Fruit fly (Drosophila melanogaster): Measurements from ENCODE around the gene CG31674.

CG31674 gene

dm6 chr2L:20797515-20797847, 33.6 kb upstream of the CG31674 start, which contains the start of gene CG9328 (continued):
- TF ChIP-seq CG17186 (GFP tag; optimal IDR thresholded peaks at IDR 0.05): no peak
- peak; percentile 60 for TF ChIP-seq CG12071 (GFP tag; optimal IDR thresholded peaks at IDR 0.05)
- peak; percentile 77 for TF ChIP-seq gro (GFP tag; optimal IDR thresholded peaks at IDR 0.05)
- TF ChIP-seq CG18764 (GFP tag; optimal IDR thresholded peaks at IDR 0.05): no peak
- peak; percentile 40; the same call in 1 of the 3 replicates for TF ChIP-seq knrl (GFP tag; IDR thresholded peaks at IDR 0.05; ENCODE audit: partially characterized antibody)
- no peak for TF ChIP-seq prd (optimal IDR thresholded peaks at IDR 0.05)
- peak; percentile 48; the same call in 1 of the 3 replicates for TF ChIP-seq prd (GFP tag; IDR thresholded peaks at IDR 0.05)
- TF ChIP-seq HmgZ (tag; optimal IDR thresholded peaks at IDR 0.05): peak; percentile 38
- peak; percentile 37 for TF ChIP-seq exex (tag; optimal IDR thresholded peaks at IDR 0.05)
- no peak for TF ChIP-seq CG6254 (GFP tag; optimal IDR thresholded peaks at IDR 0.05)
- TF ChIP-seq Fer3 (tag; optimal IDR thresholded peaks at IDR 0.05): peak; percentile 32
- TF ChIP-seq Vsx1 (GFP tag; optimal IDR thresholded peaks at IDR 0.05): no peak
- TF ChIP-seq danr (GFP tag; IDR thresholded peaks at IDR 0.05): no peak
- no peak for TF ChIP-seq CG1647 (GFP tag; optimal IDR thresholded peaks at IDR 0.05)
- no peak for TF ChIP-seq aop (GFP tag; IDR thresholded peaks at IDR 0.05)
- peak; percentile 46 for TF ChIP-seq pzg (GFP tag; optimal IDR thresholded peaks at IDR 0.05)
- TF ChIP-seq CG15696 (tag; optimal IDR thresholded peaks at IDR 0.05): no peak
- no peak for TF ChIP-seq CG17568 (GFP tag; optimal IDR thresholded peaks at IDR 0.05)
- no peak for TF ChIP-seq H2.0 (GFP tag; IDR thresholded peaks at IDR 0.05)
- TF ChIP-seq pnt (GFP tag; optimal IDR thresholded peaks at IDR 0.05): no peak
- TF ChIP-seq Hr78 (GFP tag; optimal IDR thresholded peaks at IDR 0.05): no peak
- TF ChIP-seq fd64A (GFP tag; optimal IDR thresholded peaks at IDR 0.05): no peak
- no peak for TF ChIP-seq sima (GFP tag; optimal IDR thresholded peaks at IDR 0.05)
- no peak for TF ChIP-seq ATbp (GFP tag; optimal IDR thresholded peaks at IDR 0.05)
- peak; percentile 47; the same call in 1 of the 2 replicates for TF ChIP-seq Adf1 (GFP tag; IDR thresholded peaks at IDR 0.05)
- TF ChIP-seq CG7987 (GFP tag; optimal IDR thresholded peaks at IDR 0.05): peak; percentile 20
- no peak for TF ChIP-seq Hr39 (optimal IDR thresholded peaks at IDR 0.05)
- peak; percentile 1 for TF ChIP-seq Nf-YB (GFP tag; optimal IDR thresholded peaks at IDR 0.05)
- no peak for TF ChIP-seq crp (GFP tag; optimal IDR thresholded peaks at IDR 0.05)
- TF ChIP-seq Sin3A (optimal IDR thresholded peaks at IDR 0.05): no peak
- peak; percentile 3 for TF ChIP-seq CG8089 (GFP tag; optimal IDR thresholded peaks at IDR 0.05)
- TF ChIP-seq croc (GFP tag; conservative IDR thresholded peaks at IDR 0.05): no peak
- peak; percentile 48 for TF ChIP-seq CG15269 (tag; optimal IDR thresholded peaks at IDR 0.05)
- TF ChIP-seq crc (GFP tag; optimal IDR thresholded peaks at IDR 0.05): no peak
- no peak for TF ChIP-seq Poxn (GFP tag; IDR thresholded peaks at IDR 0.05)
- TF ChIP-seq Hey (tag; optimal IDR thresholded peaks at IDR 0.05): no peak
- TF ChIP-seq CG14710 (tag; optimal IDR thresholded peaks at IDR 0.05): peak; percentile 53
- no peak for TF ChIP-seq CG17361 (GFP tag; IDR thresholded peaks at IDR 0.05)
- TF ChIP-seq Myb (GFP tag; optimal IDR thresholded peaks at IDR 0.05): peak; percentile 19
- TF ChIP-seq Optix (GFP tag; IDR thresholded peaks at IDR 0.05): no peak
- TF ChIP-seq Dbx (GFP tag; IDR thresholded peaks at IDR 0.05): peak; percentile 63; the same call in 2 of the 3 replicates
- TF ChIP-seq Xrp1 (GFP tag; IDR thresholded peaks at IDR 0.05): 0 out of 2 replicates have a peak, but pooled peaks have one; percentile 60
- no peak for TF ChIP-seq kni (GFP tag; optimal IDR thresholded peaks at IDR 0.05)
- TF ChIP-seq ind (GFP tag; optimal IDR thresholded peaks at IDR 0.05): peak; percentile 44
- no peak for TF ChIP-seq CG8359 (GFP tag; optimal IDR thresholded peaks at IDR 0.05; ENCODE audit: borderline replicate concordance)
- TF ChIP-seq Dref (GFP tag; IDR thresholded peaks at IDR 0.05): no peak
- TF ChIP-seq Side (GFP tag; optimal IDR thresholded peaks at IDR 0.05): peak; percentile 27
- TF ChIP-seq Bgb (GFP tag; IDR thresholded peaks at IDR 0.05; ENCODE audit: partially characterized antibody): peak; percentile 72
- no peak for TF ChIP-seq sens-2 (GFP tag; IDR thresholded peaks at IDR 0.05)
- peak; percentile 27; the same call in 1 of the 3 replicates for TF ChIP-seq ken (GFP tag; IDR thresholded peaks at IDR 0.05)
- peak; percentile 55 for TF ChIP-seq wek (GFP tag; optimal IDR thresholded peaks at IDR 0.05)
- TF ChIP-seq CG10959 (GFP tag; IDR thresholded peaks at IDR 0.05): no peak

Data from whole organism, embryonic.